Fruit fly (Drosophila melanogaster) whole organism, embryonic: Measurements from ENCODE around the gene CG2616.

ENCODE experiments used
- C15 ChIP-seq: fragments of 200-800 bp; sonication (Bioruptor generic); IDR thresholded peaks from 3 replicates; pipeline ENCODE4 v1.3.6; 2022; ENCODE audit warnings: missing biosample characterization, missing genetic modification characterization
- CG12769 ChIP-seq: fragments of 200-800 bp; sonication (Bioruptor generic); optimal IDR thresholded peaks from 2 replicates; lab custom pipeline; 2019; ENCODE audit warnings: missing biosample characterization, mild to moderate bottlenecking, missing genetic modification characterization, moderate library complexity
- CG14667 ChIP-seq: fragments of 200-800 bp; sonication (Bioruptor generic); IDR thresholded peaks from 2 replicates; pipeline ENCODE4 v1.3.6; 2022; ENCODE audit warnings: missing biosample characterization, missing genetic modification characterization
- CG32767 ChIP-seq: fragments of 200-800 bp; sonication (Bioruptor generic); IDR thresholded peaks from 2 replicates; pipeline ENCODE4 v1.3.6; 2022; ENCODE audit warnings: missing biosample characterization, missing genetic modification characterization
- CG6254 ChIP-seq: fragments of 200-800 bp; sonication (Bioruptor generic); optimal IDR thresholded peaks from 3 replicates; lab custom pipeline; 2017; ENCODE audit warnings: mild to moderate bottlenecking, missing biosample characterization, missing genetic modification reagents, missing genetic modification characterization
- CG6813 ChIP-seq: fragments of 200-800 bp; sonication (Bioruptor generic); optimal IDR thresholded peaks from 2 replicates; lab custom pipeline; 2017; ENCODE audit warnings: missing biosample characterization, missing genetic modification characterization, mild to moderate bottlenecking, moderate library complexity, missing genetic modification reagents
- CG8290 ChIP-seq, 3 experiments: fragments of 200-800 bp; sonication (Bioruptor generic); optimal IDR thresholded peaks; 2 replicates each; lab custom pipeline; 2016 to 2019; ENCODE audit warnings: missing biosample characterization in 3 of 3, missing genetic modification characterization in 3 of 3, mild to moderate bottlenecking in 2 of 3, moderate library complexity in 1 of 3
- CG9215 ChIP-seq: fragments of 200-800 bp; sonication (Bioruptor generic); IDR thresholded peaks from 2 replicates; pipeline ENCODE4 v1.3.6; 2022; ENCODE audit warnings: missing biosample characterization, missing genetic modification characterization
- cwo ChIP-seq: fragments of 200-800 bp; sonication (Bioruptor generic); optimal IDR thresholded peaks from 3 replicates; lab custom pipeline; 2017; ENCODE audit warnings: missing biosample characterization, missing genetic modification characterization, mild to moderate bottlenecking, moderate library complexity, missing genetic modification reagents
- fru ChIP-seq: fragments of >200 bp; optimal IDR thresholded peaks from 2 replicates; lab custom pipeline; 2017
- nmo ChIP-seq: fragments of 200-800 bp; sonication (Bioruptor generic); optimal IDR thresholded peaks from 2 replicates; lab custom pipeline; 2018; ENCODE audit warnings: missing biosample characterization, mild to moderate bottlenecking, missing genetic modification characterization, moderate library complexity
- peb ChIP-seq: fragments of 200-800 bp; sonication (Bioruptor generic); IDR thresholded peaks from 2 replicates; pipeline ENCODE4 v1.3.6; 2022; ENCODE audit warnings: missing biosample characterization, missing genetic modification characterization
- row ChIP-seq: fragments of 200-800 bp; sonication (Bioruptor generic); IDR thresholded peaks from 3 replicates; pipeline ENCODE4 v1.3.6; 2022; ENCODE audit warnings: missing biosample characterization, missing genetic modification characterization
- vfl ChIP-seq: fragments of 200-800 bp; sonication (Bioruptor generic); optimal IDR thresholded peaks from 2 replicates; lab custom pipeline; 2016; ENCODE audit warnings: missing biosample characterization, missing genetic modification characterization

dm6 chr3R:7753518-7753917, 31.3 kb downstream of the CG2616 start:
- no peak for TF ChIP-seq CG14667 (GFP tag; lab: Robert Waterston, UW)
- TF ChIP-seq nmo, result no peak
- TF ChIP-seq CG6813 (GFP tag; lab: Kevin White, UChicago), result no peak
- no peak for TF ChIP-seq cwo (GFP tag; lab: Kevin White, UChicago)
- TF ChIP-seq peb (GFP tag; lab: Robert Waterston, UW), result no peak
- no peak for TF ChIP-seq fru (lab: Kevin White, UChicago)
- TF ChIP-seq CG12769 (tag; lab: Kevin White, UChicago), result no peak
- no peak for TF ChIP-seq vfl
- no peak for TF ChIP-seq CG9215 (GFP tag; lab: Robert Waterston, UW)
- no peak for TF ChIP-seq CG32767 (GFP tag; lab: Robert Waterston, UW)
- TF ChIP-seq CG8290 (GFP tag; optimal IDR thresholded peaks at IDR 0.05; lab: Kevin White, UChicago), result no peak
- TF ChIP-seq CG8290 (tag; optimal IDR thresholded peaks at IDR 0.05; lab: Kevin White, UChicago), result no peak
- TF ChIP-seq C15, result no peak
- TF ChIP-seq row (GFP tag; lab: Robert Waterston, UW), result no peak
- no peak for TF ChIP-seq CG6254 (GFP tag; lab: Kevin White, UChicago)
